Worm (Caenorhabditis elegans) whole organism, young adult: ENCODE data around the gene F41H10.1.

Source experiments
- C17E4.6 ChIP-seq: fragments of 200-800 bp; sonication (Bioruptor generic); IDR thresholded peaks from 2 replicates; pipeline ENCODE4 v1.3.6; 2022; ENCODE audit warnings: missing genetic modification reagents, missing genetic modification characterization, missing compliant biosample characterization
- F22D6.2 ChIP-seq: sonication (generic microtip); optimal IDR thresholded peaks from 2 replicates; lab custom pipeline; 2016; ENCODE audit warnings: mild to moderate bottlenecking, missing genetic modification characterization, missing compliant biosample characterization
- F23B12.7 ChIP-seq: sonication (generic microtip); optimal IDR thresholded peaks from 2 replicates; lab custom pipeline; 2017; ENCODE audit warnings: missing genetic modification characterization, mild to moderate bottlenecking, missing compliant biosample characterization, antibody characterized with exemption, moderate library complexity; ENCODE audit not compliant: insufficient read depth
- F49E8.2 ChIP-seq: sonication (generic microtip); optimal IDR thresholded peaks from 3 replicates; lab custom pipeline; 2017; ENCODE audit warnings: missing genetic modification characterization, mild to moderate bottlenecking, missing compliant biosample characterization, antibody characterized with exemption, moderate library complexity; ENCODE audit not compliant: insufficient read depth
- K11D2.4 ChIP-seq: fragments of 200-800 bp; sonication (Bioruptor generic); IDR thresholded peaks from 2 replicates; pipeline ENCODE4 v1.3.6; 2022; ENCODE audit warnings: missing genetic modification reagents, missing genetic modification characterization, missing compliant biosample characterization
- K12H6.12 ChIP-seq: fragments of 200-800 bp; sonication (Bioruptor generic); optimal IDR thresholded peaks from 2 replicates; lab custom pipeline; 2018; ENCODE audit warnings: mild to moderate bottlenecking, missing genetic modification characterization, missing compliant biosample characterization
- T26A5.8 ChIP-seq: sonication (generic microtip); optimal IDR thresholded peaks from 2 replicates; lab custom pipeline; 2016; ENCODE audit warnings: missing genetic modification characterization, missing compliant biosample characterization
- aptf-3 ChIP-seq: fragments of 200-800 bp; sonication (Bioruptor generic); IDR thresholded peaks from 2 replicates; pipeline ENCODE4 v1.3.6; 2022; ENCODE audit warnings: missing genetic modification characterization, missing compliant biosample characterization
- atf-7 ChIP-seq: sonication (generic microtip); optimal IDR thresholded peaks from 2 replicates; lab custom pipeline; 2017; ENCODE audit warnings: mild to moderate bottlenecking, missing genetic modification characterization, missing compliant biosample characterization
- athp-1 ChIP-seq: sonication (generic microtip); optimal IDR thresholded peaks from 2 replicates; lab custom pipeline; 2017; ENCODE audit warnings: mild to moderate bottlenecking, missing genetic modification characterization, missing compliant biosample characterization
- attf-3 ChIP-seq: fragments of 200-800 bp; sonication (Bioruptor generic); conservative IDR thresholded peaks from 2 replicates; pipeline ENCODE4 v1.3.6; 2022; ENCODE audit warnings: missing genetic modification reagents, missing genetic modification characterization, missing compliant biosample characterization
- ccch-3 ChIP-seq: fragments of 200-800 bp; sonication (Bioruptor generic); optimal IDR thresholded peaks from 2 replicates; lab custom pipeline; 2018; ENCODE audit warnings: mild to moderate bottlenecking, missing genetic modification characterization, missing compliant biosample characterization
- ceh-40 ChIP-seq: fragments of 200-800 bp; sonication (Bioruptor generic); IDR thresholded peaks from 2 replicates; pipeline ENCODE4 v1.3.6; 2022; ENCODE audit warnings: missing genetic modification characterization, missing compliant biosample characterization
- ceh-58 ChIP-seq: fragments of 200-800 bp; sonication (Bioruptor generic); IDR thresholded peaks from 2 replicates; pipeline ENCODE4 v1.3.6; 2022; ENCODE audit warnings: missing genetic modification characterization, missing compliant biosample characterization
- die-1 ChIP-seq: sonication (generic microtip); optimal IDR thresholded peaks from 2 replicates; lab custom pipeline; 2016; ENCODE audit warnings: missing genotype, mild to moderate bottlenecking, missing genetic modification characterization, missing compliant biosample characterization
- egrh-3 ChIP-seq: fragments of 200-800 bp; sonication (Bioruptor generic); IDR thresholded peaks from 2 replicates; pipeline ENCODE4 v1.3.6; 2022; ENCODE audit warnings: missing genetic modification reagents, missing genetic modification characterization, missing compliant biosample characterization
- gei-17 ChIP-seq: fragments of 200-800 bp; sonication (Bioruptor generic); optimal IDR thresholded peaks from 2 replicates; lab custom pipeline; 2018; ENCODE audit warnings: mild to moderate bottlenecking, missing genetic modification characterization, missing compliant biosample characterization
- hsf-1 ChIP-seq: fragments of 200-800 bp; sonication (Bioruptor generic); IDR thresholded peaks from 2 replicates; pipeline ENCODE4 v1.3.6; 2022; ENCODE audit warnings: missing genetic modification reagents, missing genetic modification characterization, missing compliant biosample characterization
- lag-1 ChIP-seq: fragments of 200-800 bp; sonication (Bioruptor generic); IDR thresholded peaks from 2 replicates; pipeline ENCODE4 v1.3.6; 2022; ENCODE audit warnings: missing genetic modification reagents, missing genetic modification characterization, missing compliant biosample characterization
- lin-40 ChIP-seq: sonication (generic microtip); optimal IDR thresholded peaks from 2 replicates; lab custom pipeline; 2016; ENCODE audit warnings: missing genetic modification characterization, mild to moderate bottlenecking, missing compliant biosample characterization, missing genotype, missing genetic modification reagents
- lin-54 ChIP-seq: fragments of 200-800 bp; sonication (Bioruptor generic); optimal IDR thresholded peaks from 2 replicates; lab custom pipeline; 2018; ENCODE audit warnings: mild to moderate bottlenecking, missing genetic modification characterization, missing compliant biosample characterization
- lsl-1 ChIP-seq: fragments of 200-800 bp; sonication (Bioruptor generic); optimal IDR thresholded peaks from 2 replicates; lab custom pipeline; 2018; ENCODE audit warnings: mild to moderate bottlenecking, missing genetic modification characterization, moderate library complexity, missing compliant biosample characterization
- lsy-27 ChIP-seq: sonication (generic microtip); optimal IDR thresholded peaks from 2 replicates; lab custom pipeline; 2017; ENCODE audit warnings: missing genetic modification characterization, mild to moderate bottlenecking, missing compliant biosample characterization, antibody characterized with exemption, missing genotype, borderline replicate concordance; ENCODE audit not compliant: insufficient read depth
- madf-6 ChIP-seq: fragments of 200-800 bp; sonication (Bioruptor generic); IDR thresholded peaks from 2 replicates; pipeline ENCODE4 v1.3.6; 2022; ENCODE audit warnings: missing genetic modification reagents, missing genetic modification characterization, missing compliant biosample characterization
- madf-8 ChIP-seq: fragments of 200-800 bp; sonication (Bioruptor generic); conservative IDR thresholded peaks from 2 replicates; pipeline ENCODE4 v1.3.6; 2022; ENCODE audit warnings: missing genetic modification reagents, missing genetic modification characterization, missing compliant biosample characterization
- mcd-1 ChIP-seq: fragments of 200-800 bp; sonication (Bioruptor generic); IDR thresholded peaks from 2 replicates; pipeline ENCODE4 v1.3.6; 2022; ENCODE audit warnings: missing genetic modification reagents, missing genetic modification characterization, missing compliant biosample characterization
- nfya-1 ChIP-seq: sonication (generic microtip); optimal IDR thresholded peaks from 2 replicates; lab custom pipeline; 2017; ENCODE audit warnings: antibody characterized with exemption, missing compliant biosample characterization, missing genetic modification characterization, borderline replicate concordance; ENCODE audit not compliant: insufficient read depth
- nfyb-1 ChIP-seq: fragments of 200-800 bp; sonication (Bioruptor generic); IDR thresholded peaks from 2 replicates; pipeline ENCODE4 v1.3.6; 2022; ENCODE audit warnings: missing genetic modification reagents, missing genetic modification characterization, missing compliant biosample characterization
- nhr-80 ChIP-seq: sonication (generic microtip); optimal IDR thresholded peaks from 2 replicates; lab custom pipeline; 2016; ENCODE audit warnings: missing genetic modification characterization, missing compliant biosample characterization
- repo-1 ChIP-seq: sonication (generic microtip); optimal IDR thresholded peaks from 2 replicates; lab custom pipeline; 2017; ENCODE audit warnings: mild to moderate bottlenecking, missing genetic modification characterization, missing compliant biosample characterization
- snpc-4 ChIP-seq, 5 experiments: fragments of 150-350 bp in 1 of 5; sonication (generic microtip) in 4 of 5; optimal IDR thresholded peaks; 2 replicates each; lab custom pipeline; 2014 to 2018; ENCODE audit warnings: missing genetic modification characterization in 5 of 5, missing biosample characterization in 3 of 5, antibody characterized with exemption in 2 of 5, mild to moderate bottlenecking in 2 of 5, missing compliant biosample characterization in 2 of 5, missing genotype in 2 of 5, moderate library complexity in 2 of 5, missing genetic modification reagents in 1 of 5
- ztf-26 ChIP-seq: sonication (generic microtip); optimal IDR thresholded peaks from 2 replicates; lab custom pipeline; 2017; ENCODE audit warnings: missing genetic modification characterization, missing compliant biosample characterization
- ztf-28 ChIP-seq: fragments of 200-800 bp; sonication (Bioruptor generic); IDR thresholded peaks from 2 replicates; pipeline ENCODE4 v1.3.6; 2022; ENCODE audit warnings: missing genetic modification reagents, missing genetic modification characterization, missing compliant biosample characterization

Gene F41H10.1

ce11 chrIV:5396769-5397168 lies 14.1 kb downstream of the F41H10.1 start, which contains the start of gene ZK616.3:
ZK616.3 (plus strand) TSS chrIV:5397069.
- TF ChIP-seq snpc-4 (GFP tag; optimal IDR thresholded peaks at IDR 0.05; lab: Kevin White, UChicago) = peak; percentile 10
- peak in 1 of 4 experiments; percentile 53 for TF ChIP-seq snpc-4 (tag; optimal IDR thresholded peaks at IDR 0.05; lab: Kevin White, UChicago)
- no peak for TF ChIP-seq C17E4.6 (GFP tag; lab: Robert Waterston, UW)

- TF ChIP-seq aptf-3 (GFP tag; lab: Robert Waterston, UW) (no peak), F22D6.2 (tag; lab: Kevin White, UChicago) (no peak), repo-1 (tag; lab: Kevin White, UChicago) (no peak), lag-1 (GFP tag; lab: Robert Waterston, UW) (no peak), lsy-27 (tag; lab: Kevin White, UChicago) (no peak), atf-7 (tag; lab: Kevin White, UChicago) (no peak), athp-1 (tag; lab: Kevin White, UChicago) (no peak), nhr-80 (tag; lab: Kevin White, UChicago) (no peak), F49E8.2 (tag; lab: Kevin White, UChicago) (no peak), lsl-1 (GFP tag; lab: Kevin White, UChicago) (no peak), egrh-3 (GFP tag; lab: Robert Waterston, UW) (no peak)
- TF ChIP-seq, all 124 proteins: peak for 0
Measured at ce11 chrIV:5397539-5397938, 14.8 kb downstream of the F41H10.1 start, which contains the start of gene ZK616.2. ZK616.2 (plus strand) TSS chrIV:5397839.

ce11 chrIV:5400609-5401008 lies 17.9 kb downstream of the F41H10.1 start, which contains the start of gene ZK616.1:
ZK616.1 (plus strand) TSS chrIV:5400909.
- TF ChIP-seq gei-17 (GFP tag; lab: Kevin White, UChicago) (no peak), madf-8 (GFP tag; lab: Robert Waterston, UW) (no peak)

DNA sequence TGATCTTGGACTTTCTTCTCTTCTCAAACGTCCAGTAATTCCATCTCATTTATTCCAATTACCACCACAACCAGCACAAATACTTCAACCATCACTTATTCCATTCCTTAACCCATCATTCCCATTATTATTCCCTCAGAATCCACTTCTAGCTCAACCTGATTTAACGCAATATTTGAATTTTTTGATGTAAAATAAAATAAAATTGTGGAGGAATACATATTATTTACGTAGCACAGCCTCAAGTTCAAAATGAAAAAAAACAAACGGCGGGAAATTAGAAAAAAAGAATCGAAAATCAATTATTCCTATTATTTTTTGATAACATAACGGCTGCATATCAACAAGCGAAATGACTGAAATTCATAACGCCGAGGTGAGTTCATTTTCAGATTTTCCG lies 22.6 kb downstream of the F41H10.1 start, which contains the start of gene ZK616.61:
Gene ZK616.61 (plus strand): TSS at position 301 of the 400 bp plus-strand sequence.
- TF ChIP-seq T26A5.8 (tag; lab: Kevin White, UChicago) = no peak
- TF ChIP-seq nfyb-1 (GFP tag; lab: Robert Waterston, UW) = no peak
- TF ChIP-seq die-1 = no peak
- TF ChIP-seq K12H6.12 (tag; lab: Kevin White, UChicago) = no peak
- no peak for TF ChIP-seq K11D2.4 (GFP tag; lab: Robert Waterston, UW)
- no peak for TF ChIP-seq hsf-1 (GFP tag; lab: Robert Waterston, UW)
- TF ChIP-seq ccch-3 (GFP tag; lab: Kevin White, UChicago) = no peak
- no peak for TF ChIP-seq ztf-26 (tag; lab: Kevin White, UChicago)
- TF ChIP-seq ceh-58 (GFP tag; lab: Robert Waterston, UW) = no peak

DNA sequence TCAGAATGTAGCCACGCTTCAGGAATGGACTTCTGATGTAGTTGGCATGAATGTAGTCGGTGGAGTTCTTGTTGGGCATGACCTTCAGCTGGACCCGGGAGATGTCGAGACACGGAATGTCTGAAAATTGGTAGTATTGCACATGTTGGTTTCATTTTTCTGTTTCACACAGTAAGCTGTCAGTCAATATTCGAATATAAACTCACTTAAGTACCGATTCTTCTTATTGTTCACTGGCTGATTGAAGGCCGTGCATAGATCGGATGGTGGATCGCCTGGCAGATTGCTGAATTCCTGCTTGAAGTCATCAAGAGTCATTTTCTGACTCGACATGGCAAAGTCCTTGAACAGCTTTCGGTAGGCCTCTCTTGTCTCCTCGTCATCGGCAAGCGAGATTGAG lies 26.4 kb downstream of the F41H10.1 start:
- TF ChIP-seq ztf-28 (GFP tag; lab: Robert Waterston, UW) = no peak
- no peak for TF ChIP-seq hsf-1 (GFP tag; lab: Robert Waterston, UW)
- no peak for TF ChIP-seq F23B12.7 (tag; lab: Kevin White, UChicago)
- no peak for TF ChIP-seq mcd-1 (GFP tag; lab: Robert Waterston, UW)
- TF ChIP-seq lin-54 = no peak
- TF ChIP-seq ceh-40 (GFP tag; lab: Robert Waterston, UW) = no peak
- no peak for TF ChIP-seq lin-40
- TF ChIP-seq nfya-1 = no peak
- no peak for TF ChIP-seq attf-3 (GFP tag; lab: Robert Waterston, UW)
- TF ChIP-seq madf-6 (GFP tag; lab: Robert Waterston, UW) = no peak
